Fruit fly (Drosophila melanogaster) whole organism, embryonic: Measurements from ENCODE around the gene kdn.
A peak's percentile ranks its signal among the peaks of the same experiment; 100 is the strongest.

Source experiments
- CG10959 ChIP-seq: fragments of 200-800 bp; sonication (Bioruptor generic); IDR thresholded peaks from 2 replicates; pipeline ENCODE4 v1.3.6; 2022; ENCODE audit warnings: missing biosample characterization, missing genetic modification characterization
- CG11504 ChIP-seq: fragments of 200-800 bp; sonication (Bioruptor generic); optimal IDR thresholded peaks from 3 replicates; lab custom pipeline; 2019; ENCODE audit warnings: missing biosample characterization, mild to moderate bottlenecking, missing genetic modification characterization, moderate library complexity
- CG12071 ChIP-seq: fragments of 200-800 bp; sonication (Bioruptor generic); optimal IDR thresholded peaks from 3 replicates; lab custom pipeline; 2018; ENCODE audit warnings: missing biosample characterization, mild to moderate bottlenecking, missing genetic modification characterization
- CG12942 ChIP-seq: fragments of 200-800 bp; sonication (Bioruptor generic); optimal IDR thresholded peaks from 3 replicates; lab custom pipeline; 2016; ENCODE audit warnings: missing biosample characterization, missing genetic modification characterization
- CG17328 ChIP-seq: fragments of 200-800 bp; sonication (Bioruptor generic); IDR thresholded peaks from 2 replicates; pipeline ENCODE4 v1.3.6; 2022; ENCODE audit warnings: missing biosample characterization, missing genetic modification characterization
- CG1792 ChIP-seq: fragments of 200-800 bp; sonication (Bioruptor generic); optimal IDR thresholded peaks from 2 replicates; lab custom pipeline; 2016; ENCODE audit warnings: missing biosample characterization, missing genetic modification characterization
- CG18599 ChIP-seq: fragments of 200-800 bp; sonication (Bioruptor generic); optimal IDR thresholded peaks from 3 replicates; lab custom pipeline; 2017; ENCODE audit warnings: missing biosample characterization, missing genetic modification characterization, mild to moderate bottlenecking, moderate library complexity, missing genetic modification reagents
- CG18619 ChIP-seq: fragments of 200-800 bp; sonication (Bioruptor generic); optimal IDR thresholded peaks from 3 replicates; lab custom pipeline; 2017; ENCODE audit warnings: missing biosample characterization, mild to moderate bottlenecking, missing genetic modification characterization
- CG6254 ChIP-seq: fragments of 200-800 bp; sonication (Bioruptor generic); optimal IDR thresholded peaks from 3 replicates; lab custom pipeline; 2017; ENCODE audit warnings: mild to moderate bottlenecking, missing biosample characterization, missing genetic modification reagents, missing genetic modification characterization
- CG6689 ChIP-seq: fragments of 200-800 bp; sonication (Bioruptor generic); IDR thresholded peaks from 2 replicates; pipeline ENCODE4 v1.3.6; 2022; ENCODE audit warnings: missing biosample characterization, missing genetic modification characterization
- CG7556 ChIP-seq: fragments of 200-800 bp; sonication (Bioruptor generic); optimal IDR thresholded peaks from 2 replicates; lab custom pipeline; 2017; ENCODE audit warnings: missing biosample characterization, mild to moderate bottlenecking, missing genetic modification characterization
- CG8089 ChIP-seq: fragments of 200-800 bp; sonication (Bioruptor generic); optimal IDR thresholded peaks from 3 replicates; lab custom pipeline; 2016; ENCODE audit warnings: missing biosample characterization, missing genetic modification characterization
- CG8290 ChIP-seq, 3 experiments: fragments of 200-800 bp; sonication (Bioruptor generic); optimal IDR thresholded peaks; 2 replicates each; lab custom pipeline; 2016 to 2019; ENCODE audit warnings: missing biosample characterization in 3 of 3, missing genetic modification characterization in 3 of 3, mild to moderate bottlenecking in 2 of 3, moderate library complexity in 1 of 3
- Elba2 ChIP-seq: fragments of 200-800 bp; sonication (Bioruptor generic); optimal IDR thresholded peaks from 3 replicates; lab custom pipeline; 2016; ENCODE audit warnings: missing biosample characterization, missing genetic modification characterization
- Gsc ChIP-seq: fragments of 200-800 bp; sonication (Bioruptor generic); IDR thresholded peaks from 2 replicates; pipeline ENCODE4 v1.3.6; 2022; ENCODE audit warnings: missing biosample characterization, missing genetic modification characterization
- Hr51 ChIP-seq, 2 experiments: fragments of 200-800 bp; sonication (Bioruptor generic); optimal IDR thresholded peaks; 2 replicates in 1 of 2; 3 replicates in 1 of 2; lab custom pipeline; 2016 to 2018; ENCODE audit warnings: missing biosample characterization in 2 of 2, missing genetic modification characterization in 2 of 2, mild to moderate bottlenecking in 1 of 2, moderate library complexity in 1 of 2
- Med ChIP-seq: fragments of 200-800 bp; sonication (Bioruptor generic); peaks from one replicate; lab custom pipeline; 2016; ENCODE audit warnings: missing biosample characterization, missing genetic modification characterization, mild to moderate bottlenecking, inconsistent platforms, moderate library complexity
- Meics ChIP-seq: fragments of 200-800 bp; sonication (Bioruptor generic); optimal IDR thresholded peaks from 2 replicates; lab custom pipeline; 2017; ENCODE audit warnings: missing biosample characterization, mild to moderate bottlenecking, missing genetic modification characterization
- Ptx1 ChIP-seq: fragments of 200-800 bp; sonication (Bioruptor generic); IDR thresholded peaks from 2 replicates; pipeline ENCODE4 v1.3.6; 2022; ENCODE audit warnings: missing biosample characterization, missing genetic modification characterization
- Rfx ChIP-seq: fragments of 200-800 bp; sonication (Bioruptor generic); IDR thresholded peaks from 2 replicates; pipeline ENCODE4 v1.3.6; 2022; ENCODE audit warnings: missing biosample characterization, missing genetic modification characterization
- Sox102F ChIP-seq: fragments of 200-800 bp; sonication (Bioruptor generic); optimal IDR thresholded peaks from 2 replicates; lab custom pipeline; 2018; ENCODE audit warnings: missing biosample characterization, mild to moderate bottlenecking, missing genetic modification characterization, moderate library complexity
- Trl ChIP-seq, 3 experiments: fragments of >200 bp in 2 of 3; fragments of 200-800 bp in 1 of 3; sonication (Bioruptor generic) in 1 of 3; optimal IDR thresholded peaks; 2 replicates in 1 of 3; 3 replicates in 2 of 3; lab custom pipeline; 2016 to 2017; ENCODE audit warnings: missing biosample characterization in 1 of 3, missing genetic modification characterization in 1 of 3
- Xbp1 ChIP-seq: fragments of 200-800 bp; sonication (Bioruptor generic); optimal IDR thresholded peaks from 3 replicates; lab custom pipeline; 2016; ENCODE audit warnings: missing biosample characterization, mild to moderate bottlenecking, missing genetic modification characterization
- Xrp1 ChIP-seq: fragments of 200-800 bp; sonication (Bioruptor generic); IDR thresholded peaks from 2 replicates; pipeline ENCODE4 v1.3.6; 2022; ENCODE audit warnings: missing biosample characterization, missing genetic modification characterization
- bsh ChIP-seq, 2 experiments: fragments of 200-800 bp; sonication (Bioruptor generic); optimal IDR thresholded peaks; 2 replicates each; lab custom pipeline; 2017 to 2018; ENCODE audit warnings: mild to moderate bottlenecking in 2 of 2, missing biosample characterization in 2 of 2, missing genetic modification characterization in 2 of 2, moderate library complexity in 1 of 2
- cas ChIP-seq: fragments of 200-800 bp; sonication (Bioruptor generic); IDR thresholded peaks from 2 replicates; pipeline ENCODE4 v1.3.6; 2022; ENCODE audit warnings: missing biosample characterization, missing genetic modification characterization
- dmrt99B ChIP-seq: fragments of 200-800 bp; sonication (Bioruptor generic); optimal IDR thresholded peaks from 2 replicates; lab custom pipeline; 2018; ENCODE audit warnings: missing biosample characterization, mild to moderate bottlenecking, missing genetic modification characterization, moderate library complexity
- eve ChIP-seq, 2 experiments: fragments of >200 bp; optimal IDR thresholded peaks; 2 replicates each; lab custom pipeline; 2017; ENCODE audit warnings: missing biosample characterization in 2 of 2, missing genetic modification characterization in 2 of 2
- fd96Cb ChIP-seq: fragments of 200-800 bp; sonication (Bioruptor generic); optimal IDR thresholded peaks from 2 replicates; lab custom pipeline; 2018; ENCODE audit warnings: missing biosample characterization, mild to moderate bottlenecking, missing genetic modification characterization, moderate library complexity
- fu2 ChIP-seq: fragments of 200-800 bp; sonication (Bioruptor generic); optimal IDR thresholded peaks from 2 replicates; lab custom pipeline; 2016; ENCODE audit warnings: missing biosample characterization, missing genetic modification characterization
- gem ChIP-seq: fragments of 200-800 bp; sonication (Bioruptor generic); optimal IDR thresholded peaks from 2 replicates; lab custom pipeline; 2019; ENCODE audit warnings: missing biosample characterization, mild to moderate bottlenecking, missing genetic modification characterization, moderate library complexity
- grau ChIP-seq: fragments of 200-800 bp; optimal IDR thresholded peaks from 3 replicates; lab custom pipeline; 2019; ENCODE audit warnings: missing biosample characterization, mild to moderate bottlenecking, missing genetic modification characterization, moderate library complexity
- gt ChIP-seq: fragments of 200-800 bp; sonication (Bioruptor generic); IDR thresholded peaks from 2 replicates; pipeline ENCODE4 v1.3.6; 2022; ENCODE audit warnings: missing biosample characterization, missing genetic modification characterization
- phol ChIP-seq: fragments of 200-800 bp; sonication (Bioruptor generic); optimal IDR thresholded peaks from 3 replicates; lab custom pipeline; 2018; ENCODE audit warnings: missing biosample characterization, mild to moderate bottlenecking, missing genetic modification characterization, moderate library complexity
- prd ChIP-seq, 3 experiments: fragments of >200 bp in 2 of 3; fragments of 200-800 bp in 1 of 3; sonication (Bioruptor generic) in 1 of 3; optimal IDR thresholded peaks in 2 of 3; IDR thresholded peaks in 1 of 3; 2 replicates in 2 of 3; 3 replicates in 1 of 3; pipeline versions ENCODE4 v1.3.6 to Lab custom; 2017 to 2022; ENCODE audit warnings: missing biosample characterization in 1 of 3, missing genetic modification characterization in 1 of 3
- row ChIP-seq: fragments of 200-800 bp; sonication (Bioruptor generic); IDR thresholded peaks from 3 replicates; pipeline ENCODE4 v1.3.6; 2022; ENCODE audit warnings: missing biosample characterization, missing genetic modification characterization
- sens ChIP-seq: fragments of 200-800 bp; sonication (Bioruptor generic); peaks from one replicate; lab custom pipeline; 2016; ENCODE audit warnings: missing biosample characterization, missing genetic modification characterization
- sisA ChIP-seq: fragments of 200-800 bp; sonication (Bioruptor generic); IDR thresholded peaks from 2 replicates; pipeline ENCODE4 v1.3.6; 2022; ENCODE audit warnings: missing biosample characterization, missing genetic modification characterization
- slbo ChIP-seq: fragments of 200-800 bp; sonication (Bioruptor generic); IDR thresholded peaks from 2 replicates; pipeline ENCODE4 v1.3.6; 2022; ENCODE audit warnings: missing biosample characterization, missing genetic modification characterization
- toy ChIP-seq: fragments of 200-800 bp; sonication (Bioruptor generic); IDR thresholded peaks from 2 replicates; pipeline ENCODE4 v1.3.6; 2022; ENCODE audit warnings: missing biosample characterization, missing genetic modification characterization
- trem ChIP-seq: fragments of 200-800 bp; optimal IDR thresholded peaks from 3 replicates; lab custom pipeline; 2019; ENCODE audit warnings: missing biosample characterization, mild to moderate bottlenecking, missing genetic modification characterization, moderate library complexity
- unpg ChIP-seq: fragments of 200-800 bp; sonication (Bioruptor generic); optimal IDR thresholded peaks from 3 replicates; lab custom pipeline; 2018; ENCODE audit warnings: missing biosample characterization, mild to moderate bottlenecking, missing genetic modification characterization, moderate library complexity
- zfh1 ChIP-seq: fragments of 200-800 bp; sonication (Bioruptor generic); IDR thresholded peaks from 3 replicates; pipeline ENCODE4 v1.3.6; 2022; ENCODE audit warnings: missing biosample characterization, missing genetic modification characterization

kdn gene

DNA sequence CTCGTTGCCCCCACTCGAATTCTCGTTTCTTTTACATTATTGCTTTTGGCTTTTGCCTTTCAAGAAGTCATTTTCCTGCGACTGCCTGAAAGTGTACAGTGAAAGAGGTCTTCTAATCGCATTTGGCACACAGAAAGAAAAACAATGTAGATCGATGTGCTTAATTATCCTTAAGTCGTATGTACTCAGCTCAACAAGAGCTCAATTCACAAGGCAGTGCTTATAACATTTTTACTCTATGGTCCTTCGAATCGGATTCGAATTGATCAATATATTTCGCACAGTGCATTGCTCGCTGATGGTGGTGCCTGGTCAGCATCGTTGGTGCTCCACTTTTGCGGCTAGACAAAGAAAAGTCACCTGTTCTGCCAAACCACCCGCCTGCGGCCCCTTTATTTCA lies 40.0 kb upstream of the kdn start (continued):
- TF ChIP-seq Meics (GFP tag; lab: Kevin White, UChicago), result peak; percentile 12
- no peak for TF ChIP-seq Gsc
- TF ChIP-seq CG8290 (GFP tag; optimal IDR thresholded peaks at IDR 0.05; lab: Kevin White, UChicago), result no peak
- TF ChIP-seq CG8290 (tag; optimal IDR thresholded peaks at IDR 0.05; lab: Kevin White, UChicago), result peak in 1 of 2 experiments; percentile 74
- TF ChIP-seq fu2 (GFP tag; lab: Kevin White, UChicago), result no peak
- TF ChIP-seq bsh (GFP tag; optimal IDR thresholded peaks at IDR 0.05; lab: Kevin White, UChicago), result peak in 1 of 2 experiments; percentile 36
- no peak for TF ChIP-seq CG10959 (GFP tag; lab: Robert Waterston, UW)
- no peak for TF ChIP-seq CG8089 (GFP tag; lab: Kevin White, UChicago)
- TF ChIP-seq Ptx1 (GFP tag; lab: Robert Waterston, UW), result peak; percentile 25; the same call in 1 of the 2 replicates
- peak; percentile 17 for TF ChIP-seq phol (tag; lab: Kevin White, UChicago)
- peak in 1 of 2 experiments; percentile 46 for TF ChIP-seq Hr51 (GFP tag; optimal IDR thresholded peaks at IDR 0.05; lab: Kevin White, UChicago)
- TF ChIP-seq eve (GFP tag; optimal IDR thresholded peaks at IDR 0.05; lab: Kevin White, UChicago), result peak in 1 of 2 experiments; percentile 57
- TF ChIP-seq CG18599 (GFP tag; lab: Kevin White, UChicago), result peak; percentile 49
- TF ChIP-seq CG12071 (GFP tag; lab: Kevin White, UChicago), result peak; percentile 31
- TF ChIP-seq slbo (GFP tag; lab: Robert Waterston, UW), result peak; percentile 40
- no peak for TF ChIP-seq CG18619
- TF ChIP-seq sisA (GFP tag; lab: Robert Waterston, UW), result peak; percentile 48
- no peak for TF ChIP-seq CG12942 (GFP tag; lab: Kevin White, UChicago)
- peak; percentile 32; the same call in 1 of the 2 replicates for TF ChIP-seq CG17328 (GFP tag; lab: Robert Waterston, UW)
- peak; percentile 28; the same call in 1 of the 2 replicates for TF ChIP-seq Rfx (GFP tag; lab: Robert Waterston, UW)
- no peak for TF ChIP-seq trem (tag; lab: Kevin White, UChicago)
- 0 out of 3 replicates have a peak, but pooled peaks have one; percentile 22 for TF ChIP-seq zfh1 (GFP tag; lab: Robert Waterston, UW)
- TF ChIP-seq Sox102F (GFP tag; lab: Kevin White, UChicago), result peak; percentile 53
- 0 out of 2 replicates have a peak, but pooled peaks have one; percentile 21 for TF ChIP-seq Xrp1 (GFP tag; lab: Robert Waterston, UW)
- no peak for TF ChIP-seq Elba2 (GFP tag; lab: Kevin White, UChicago)
- TF ChIP-seq Xbp1, result peak; percentile 9
- TF ChIP-seq cas (GFP tag; lab: Robert Waterston, UW), result no peak
- TF ChIP-seq sens (GFP tag; lab: Kevin White, UChicago), result peak; percentile 74
- TF ChIP-seq prd (optimal IDR thresholded peaks at IDR 0.05; lab: Kevin White, UChicago), result no peak
- peak; percentile 39; the same call in 1 of the 3 replicates for TF ChIP-seq prd (GFP tag; IDR thresholded peaks at IDR 0.05; lab: Robert Waterston, UW)
- TF ChIP-seq Trl (optimal IDR thresholded peaks at IDR 0.05; lab: Kevin White, UChicago), result no peak
- peak; percentile 11 for TF ChIP-seq Trl (GFP tag; optimal IDR thresholded peaks at IDR 0.05; lab: Kevin White, UChicago)
- TF ChIP-seq CG1792, result peak; percentile 8
- peak; percentile 19 for TF ChIP-seq unpg (GFP tag; lab: Kevin White, UChicago)
- TF ChIP-seq dmrt99B (tag; lab: Kevin White, UChicago), result peak; percentile 51
- TF ChIP-seq toy (GFP tag; lab: Robert Waterston, UW), result no peak
- TF ChIP-seq CG6689 (GFP tag; lab: Robert Waterston, UW), result 0 out of 2 replicates have a peak, but pooled peaks have one; percentile 14
- peak; percentile 49; the same call in 2 of the 3 replicates for TF ChIP-seq row (GFP tag; lab: Robert Waterston, UW)
- peak; percentile 51 for TF ChIP-seq CG11504 (tag; lab: Kevin White, UChicago)
- TF ChIP-seq gem (tag; lab: Kevin White, UChicago), result peak; percentile 27
- TF ChIP-seq gt, result no peak
- peak; percentile 82 for TF ChIP-seq Med (GFP tag; lab: Kevin White, UChicago)
- peak; percentile 29 for TF ChIP-seq fd96Cb (tag; lab: Kevin White, UChicago)
- TF ChIP-seq grau, result peak; percentile 31
- peak; percentile 13 for TF ChIP-seq CG7556 (GFP tag; lab: Kevin White, UChicago)
- TF ChIP-seq CG6254 (GFP tag; lab: Kevin White, UChicago), result no peak
